Worm (Caenorhabditis elegans) whole organism, young adult: Measurements from ENCODE around the gene cyp-25A2.

Experiments used
- T26A5.8 ChIP-seq: sonication (generic microtip); optimal IDR thresholded peaks from 2 replicates; lab custom pipeline; 2016; ENCODE audit warnings: missing genetic modification characterization, missing compliant biosample characterization
- egrh-3 ChIP-seq: fragments of 200-800 bp; sonication (Bioruptor generic); IDR thresholded peaks from 2 replicates; pipeline ENCODE4 v1.3.6; 2022; ENCODE audit warnings: missing genetic modification reagents, missing genetic modification characterization, missing compliant biosample characterization
- lin-40 ChIP-seq: sonication (generic microtip); optimal IDR thresholded peaks from 2 replicates; lab custom pipeline; 2016; ENCODE audit warnings: missing genetic modification characterization, mild to moderate bottlenecking, missing compliant biosample characterization, missing genotype, missing genetic modification reagents
- mcd-1 ChIP-seq: fragments of 200-800 bp; sonication (Bioruptor generic); IDR thresholded peaks from 2 replicates; pipeline ENCODE4 v1.3.6; 2022; ENCODE audit warnings: missing genetic modification reagents, missing genetic modification characterization, missing compliant biosample characterization
- nhr-90 ChIP-seq: sonication (generic microtip); optimal IDR thresholded peaks from 2 replicates; lab custom pipeline; 2016; ENCODE audit warnings: missing genotype, mild to moderate bottlenecking, missing genetic modification characterization, missing compliant biosample characterization
- pha-4 ChIP-seq: fragments of 150-350 bp; sonication (generic microtip); optimal IDR thresholded peaks from 2 replicates; lab custom pipeline; 2014; ENCODE audit warnings: missing biosample characterization, missing genetic modification reagents, missing genetic modification characterization
- snpc-4 ChIP-seq, 5 experiments: fragments of 150-350 bp in 1 of 5; sonication (generic microtip) in 4 of 5; optimal IDR thresholded peaks; 2 replicates each; lab custom pipeline; 2014 to 2018; ENCODE audit warnings: missing genetic modification characterization in 5 of 5, missing biosample characterization in 3 of 5, antibody characterized with exemption in 2 of 5, mild to moderate bottlenecking in 2 of 5, missing compliant biosample characterization in 2 of 5, missing genotype in 2 of 5, moderate library complexity in 2 of 5, missing genetic modification reagents in 1 of 5

ce11 chrIII:3819579-3819978, 15.4 kb upstream of the cyp-25A2 start, which contains the start of gene dpy-27:
- TF ChIP-seq T26A5.8 (tag; lab: Kevin White, UChicago) (no peak), nhr-90 (tag; lab: Kevin White, UChicago) (no peak), pha-4 (tag; lab: Kevin White, UChicago) (no peak), mcd-1 (no peak), egrh-3 (GFP tag; lab: Robert Waterston, UW) (no peak), snpc-4 (GFP tag; optimal IDR thresholded peaks at IDR 0.05; lab: Kevin White, UChicago) (no peak), snpc-4 (tag; optimal IDR thresholded peaks at IDR 0.05; lab: Kevin White, UChicago) (no peak), lin-40 (no peak)
